Fruit fly (Drosophila melanogaster) S2 (cell line): ENCODE measurements around the gene CG5274.

Experiments used
- CG8478 ChIP-seq: fragments of >200 bp; optimal IDR thresholded peaks from 2 replicates; lab custom pipeline; 2018
- CTCF ChIP-seq, 2 experiments: fragments of >200 bp; optimal IDR thresholded peaks; 2 replicates each; lab custom pipeline; 2018

- TF ChIP-seq CTCF (optimal IDR thresholded peaks at IDR 0.05; lab: Kevin White, UChicago) (no peak), CG8478 (lab: Kevin White, UChicago) (no peak)
These were observed 39.7 kb downstream of the CG5274 start for dm6 chr3L:20387843-20388163.
